Worm (Caenorhabditis elegans) whole organism, L3 larva: ENCODE data around the gene Y53F4B.27.

ENCODE experiments used
- ama-1 ChIP-seq: fragments of 150-350 bp; optimal IDR thresholded peaks from 2 replicates; lab custom pipeline; 2018
- hmg-11 ChIP-seq: sonication (generic microtip); optimal IDR thresholded peaks from 2 replicates; lab custom pipeline; 2016; ENCODE audit warnings: missing genetic modification characterization, missing compliant biosample characterization
- mdl-1 ChIP-seq: fragments of 150-350 bp; optimal IDR thresholded peaks from 2 replicates; lab custom pipeline; 2014; ENCODE audit warnings: missing biosample characterization, missing genetic modification characterization
- nfya-1 ChIP-seq: sonication (generic microtip); optimal IDR thresholded peaks from 2 replicates; lab custom pipeline; 2017; ENCODE audit warnings: missing genetic modification characterization, mild to moderate bottlenecking, missing compliant biosample characterization, antibody characterized with exemption, moderate library complexity; ENCODE audit not compliant: insufficient read depth
- nhr-76 ChIP-seq: fragments of 150-350 bp; sonication (generic microtip); optimal IDR thresholded peaks from 5 replicates; lab custom pipeline; 2014; ENCODE audit warnings: missing biosample characterization, missing genetic modification characterization
- unc-39 ChIP-seq: sonication (generic microtip); optimal IDR thresholded peaks from 4 replicates; lab custom pipeline; 2017; ENCODE audit warnings: missing biosample characterization, missing genetic modification characterization
- unc-62 ChIP-seq: fragments of 150-350 bp; sonication (generic microtip); optimal IDR thresholded peaks from 4 replicates; lab custom pipeline; 2014; ENCODE audit warnings: missing biosample characterization, missing genetic modification reagents, missing genetic modification characterization
- ztf-11 ChIP-seq: fragments of 150-350 bp; optimal IDR thresholded peaks from 2 replicates; lab custom pipeline; 2014; ENCODE audit warnings: missing biosample characterization, missing genetic modification characterization

- TF ChIP-seq ztf-11 (tag; lab: Kevin White, UChicago) (no peak), ama-1 (no peak), mdl-1 (tag; lab: Kevin White, UChicago) (peak; percentile 7), unc-39 (no peak), nhr-76 (tag; lab: Kevin White, UChicago) (no peak), nfya-1 (tag; lab: Kevin White, UChicago) (peak; percentile 34), hmg-11 (tag; lab: Kevin White, UChicago) (no peak), unc-62 (no peak)
Measured at ce11 chrII:15193961-15194360, 48.3 kb downstream of the Y53F4B.27 start.
